Worm (Caenorhabditis elegans): ENCODE measurements around the gene ndub-6.

ndub-6 gene

DNA sequence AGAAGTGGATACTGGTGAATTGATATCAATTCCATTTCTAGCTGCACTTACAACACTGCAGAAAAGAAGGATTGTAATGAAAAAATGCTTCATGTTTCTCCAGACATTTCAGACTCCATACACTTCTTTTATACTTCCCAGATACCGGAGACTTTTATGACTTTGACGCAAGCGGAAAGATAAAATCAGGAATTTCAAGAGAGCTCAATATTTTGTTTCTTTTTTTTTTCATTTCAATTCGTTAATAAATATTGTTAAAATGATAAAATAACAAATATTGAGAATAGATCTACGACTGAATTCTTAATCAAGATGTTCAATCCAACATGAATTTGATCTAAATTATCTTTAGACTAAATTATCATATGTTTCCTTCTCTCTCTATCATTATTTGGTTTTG, 26.7 kb upstream of the ndub-6 start, which contains the start of gene lys-5:
Gene lys-5, minus strand, starts transcription at position 101 of the 400 bp plus-strand sequence.
- TF ChIP-seq ztf-1 (GFP tag; conservative IDR thresholded peaks at IDR 0.05) (no peak), nhr-25 (tag; optimal IDR thresholded peaks at IDR 0.05) (no peak), elt-3 (tag; optimal IDR thresholded peaks at IDR 0.05) (no peak), alr-1 (tag; optimal IDR thresholded peaks at IDR 0.05) (no peak), nhr-23 (tag; optimal IDR thresholded peaks at IDR 0.05) (no peak), ZK546.5 (tag; optimal IDR thresholded peaks at IDR 0.05) (no peak), nhr-77 (tag; optimal IDR thresholded peaks at IDR 0.05) (no peak), sma-9 (GFP tag; optimal IDR thresholded peaks at IDR 0.05) (no peak), sma-9 (tag; optimal IDR thresholded peaks at IDR 0.05) (no peak), unc-39 (tag; optimal IDR thresholded peaks at IDR 0.05) (no peak), unc-55 (GFP tag; optimal IDR thresholded peaks at IDR 0.05) (no peak), nhr-237 (tag; optimal IDR thresholded peaks at IDR 0.05) (no peak), R02D3.7 (tag; optimal IDR thresholded peaks at IDR 0.05) (no peak), unc-62 (GFP tag; optimal IDR thresholded peaks at IDR 0.05) (no peak), mdl-1 (tag; optimal IDR thresholded peaks at IDR 0.05) (no peak), nhr-6 (tag; optimal IDR thresholded peaks at IDR 0.05) (no peak), egl-27 (tag; optimal IDR thresholded peaks at IDR 0.05) (no peak), peb-1 (tag; optimal IDR thresholded peaks at IDR 0.05) (no peak)

DNA sequence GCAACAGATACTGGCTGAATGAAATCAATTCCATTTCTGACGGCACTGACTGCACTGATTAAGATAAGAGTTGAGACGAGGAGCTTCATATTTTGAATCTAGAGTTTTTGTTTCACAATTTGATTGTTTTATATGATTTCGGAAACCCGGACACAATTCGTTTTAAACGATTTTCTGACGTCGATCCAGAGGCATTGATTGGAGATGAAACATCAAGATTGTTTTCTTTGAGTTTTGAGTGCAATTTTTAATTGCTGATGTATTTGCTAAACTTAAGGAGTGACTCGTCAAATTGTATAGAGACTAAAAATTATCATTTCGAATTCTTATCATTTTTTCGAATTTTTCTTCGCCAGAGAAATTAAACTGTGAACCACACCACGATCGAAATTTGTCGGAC, 24.4 kb upstream of the ndub-6 start, which contains the start of gene lys-6:
Gene lys-6, minus strand, starts transcription at position 101 of the 400 bp plus-strand sequence.
- TF ChIP-seq lin-11 (tag; optimal IDR thresholded peaks at IDR 0.05), result no peak
- no peak for TF ChIP-seq peb-1 (tag; optimal IDR thresholded peaks at IDR 0.05)
- TF ChIP-seq nhr-77 (tag; optimal IDR thresholded peaks at IDR 0.05), result no peak
- TF ChIP-seq mbf-1 (tag; optimal IDR thresholded peaks at IDR 0.05), result no peak
- no peak for TF ChIP-seq sma-9 (GFP tag; optimal IDR thresholded peaks at IDR 0.05)
- TF ChIP-seq sma-9 (tag; optimal IDR thresholded peaks at IDR 0.05), result no peak
- no peak for TF ChIP-seq alr-1 (tag; optimal IDR thresholded peaks at IDR 0.05)
- TF ChIP-seq nhr-10 (tag; optimal IDR thresholded peaks at IDR 0.05), result no peak
- no peak for TF ChIP-seq aly-2 (tag; optimal IDR thresholded peaks at IDR 0.05)
- TF ChIP-seq nhr-23 (tag; optimal IDR thresholded peaks at IDR 0.05), result no peak
- TF ChIP-seq dmd-4 (tag; optimal IDR thresholded peaks at IDR 0.05), result no peak
- TF ChIP-seq ztf-1 (GFP tag; conservative IDR thresholded peaks at IDR 0.05), result no peak

DNA sequence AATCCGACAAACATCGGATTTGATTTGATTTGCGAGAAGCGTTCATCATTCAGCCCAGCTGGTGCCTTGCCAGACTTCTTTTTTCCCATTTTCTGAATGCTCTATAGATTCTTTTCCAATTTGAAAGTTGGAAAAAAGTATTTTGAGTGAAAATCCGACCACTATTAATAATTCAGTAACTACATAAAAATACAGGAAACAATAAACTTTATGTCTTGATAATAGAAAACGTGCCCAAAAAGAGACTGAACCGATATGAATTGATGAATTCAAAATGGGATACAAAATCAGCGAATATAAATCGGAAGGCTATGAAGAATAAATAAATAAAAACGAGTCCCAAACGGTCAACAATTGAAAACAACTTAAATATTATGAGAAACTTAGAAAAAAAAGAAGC, 20.5 kb upstream of the ndub-6 start, which contains the start of gene F58B3.4:
Gene F58B3.4, minus strand, starts transcription at position 101 of the 400 bp plus-strand sequence.
- no peak for TF ChIP-seq ztf-11 (tag; optimal IDR thresholded peaks at IDR 0.05)
- TF ChIP-seq C34F6.9 (tag; optimal IDR thresholded peaks at IDR 0.05), result no peak

DNA sequence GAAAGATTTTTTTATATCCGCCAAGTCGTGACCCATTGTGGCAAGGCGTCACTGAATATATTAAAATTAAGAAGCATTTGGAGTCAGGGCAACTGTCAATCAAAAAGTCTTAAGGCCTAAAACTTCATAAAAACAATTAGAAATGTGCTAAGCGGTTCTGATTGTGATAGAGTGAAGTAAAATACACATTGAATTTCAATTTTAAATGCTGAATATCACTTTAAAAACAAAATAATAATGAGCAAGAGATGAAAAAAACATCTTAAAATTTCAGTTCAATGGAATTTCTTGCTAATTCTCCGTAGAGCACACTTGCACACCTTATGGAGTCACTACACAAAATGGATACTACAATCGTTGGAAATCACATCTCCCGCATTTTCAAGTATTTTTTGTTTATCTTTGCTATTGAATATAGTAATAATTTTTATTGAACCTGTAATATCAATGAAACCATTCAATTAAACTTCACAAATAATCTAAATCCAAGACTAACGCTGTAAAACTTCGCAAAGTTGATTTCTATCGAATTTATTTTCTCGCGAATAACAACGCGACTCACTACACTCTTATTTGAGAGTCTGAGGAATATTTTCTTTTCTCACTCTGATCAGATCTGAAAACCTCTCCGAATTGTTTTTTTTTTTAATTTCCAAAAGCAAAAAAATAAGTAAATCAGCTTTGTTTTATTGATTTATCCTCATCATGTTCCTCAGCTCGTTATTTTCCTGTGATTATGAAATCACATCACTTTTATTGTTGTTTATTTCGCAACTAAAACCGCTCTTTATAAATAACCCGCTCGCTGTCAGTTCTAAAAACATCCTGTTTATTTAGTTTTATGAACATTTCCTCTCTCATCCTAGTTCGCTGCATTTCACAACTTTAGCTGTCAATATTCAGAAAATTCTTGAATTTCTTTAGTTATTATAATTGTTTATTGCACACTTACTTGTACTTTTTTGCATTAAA, 16.5 kb upstream of the ndub-6 start, which contains the start of gene mars-1:
Gene mars-1, minus strand, starts transcription at position 51 of the 972 bp plus-strand sequence.
- TF ChIP-seq blmp-1 (tag; optimal IDR thresholded peaks at IDR 0.05; ENCODE audit: insufficient read depth), result no peak
- no peak for TF ChIP-seq nhr-23 (tag; optimal IDR thresholded peaks at IDR 0.05)
- TF ChIP-seq snpc-4 (tag; optimal IDR thresholded peaks at IDR 0.05), result no peak
- peak; percentile 53 for TF ChIP-seq lin-13 (GFP tag; optimal IDR thresholded peaks at IDR 0.05)
- peak; percentile 56 for TF ChIP-seq F13H6.1 (tag; optimal IDR thresholded peaks at IDR 0.05)
- no peak for TF ChIP-seq unc-62 (GFP tag; optimal IDR thresholded peaks at IDR 0.05)
- TF ChIP-seq crh-2 (tag; optimal IDR thresholded peaks at IDR 0.05), result peak; percentile 71
- TF ChIP-seq Y55F3AM.14 (GFP tag; optimal IDR thresholded peaks at IDR 0.05), result no peak
- no peak for TF ChIP-seq lin-11 (tag; optimal IDR thresholded peaks at IDR 0.05)
- peak; percentile 61 for TF ChIP-seq sma-9 (GFP tag; optimal IDR thresholded peaks at IDR 0.05)
- TF ChIP-seq sma-9 (tag; optimal IDR thresholded peaks at IDR 0.05), result no peak
- TF ChIP-seq nhr-21 (tag; optimal IDR thresholded peaks at IDR 0.05), result no peak
- TF ChIP-seq dmd-4 (tag; optimal IDR thresholded peaks at IDR 0.05), result no peak
- no peak for TF ChIP-seq mab-5 (tag; optimal IDR thresholded peaks at IDR 0.05)
- TF ChIP-seq fos-1 (tag; optimal IDR thresholded peaks at IDR 0.05), result peak; percentile 17
- peak; percentile 51 to 86 for TF ChIP-seq lsy-2 (tag; optimal IDR thresholded peaks at IDR 0.05)
- no peak for TF ChIP-seq alr-1 (tag; optimal IDR thresholded peaks at IDR 0.05)
- no peak for TF ChIP-seq ZK546.5 (tag; optimal IDR thresholded peaks at IDR 0.05)
- TF ChIP-seq egl-27 (tag; optimal IDR thresholded peaks at IDR 0.05), result no peak
- peak; percentile 48 for TF ChIP-seq gmeb-1 (tag; optimal IDR thresholded peaks at IDR 0.05)
- no peak for TF ChIP-seq nhr-11 (tag; optimal IDR thresholded peaks at IDR 0.05)
- TF ChIP-seq C34F6.9 (tag; optimal IDR thresholded peaks at IDR 0.05), result peak; percentile 93
- peak; percentile 84 for TF ChIP-seq sma-3 (GFP tag; optimal IDR thresholded peaks at IDR 0.05)
- TF ChIP-seq ztf-1 (GFP tag; conservative IDR thresholded peaks at IDR 0.05), result no peak
- peak; percentile 49 for TF ChIP-seq nhr-25 (tag; optimal IDR thresholded peaks at IDR 0.05)
- TF ChIP-seq zag-1 (tag; optimal IDR thresholded peaks at IDR 0.05), result peak; percentile 10
- TF ChIP-seq ceh-82 (tag; optimal IDR thresholded peaks at IDR 0.05), result no peak
- TF ChIP-seq skn-1 (tag; optimal IDR thresholded peaks at IDR 0.05), result peak; percentile 50
- TF ChIP-seq peb-1 (tag; optimal IDR thresholded peaks at IDR 0.05), result no peak
- no peak for TF ChIP-seq elt-3 (tag; optimal IDR thresholded peaks at IDR 0.05)
- TF ChIP-seq mdl-1 (tag; optimal IDR thresholded peaks at IDR 0.05), result no peak
- no peak for TF ChIP-seq ceh-16 (tag; optimal IDR thresholded peaks at IDR 0.05)
- no peak for TF ChIP-seq nhr-237 (tag; optimal IDR thresholded peaks at IDR 0.05)
- peak; percentile 80 for TF ChIP-seq unc-55 (GFP tag; optimal IDR thresholded peaks at IDR 0.05)
- no peak for TF ChIP-seq sem-4 (tag; optimal IDR thresholded peaks at IDR 0.05)
